Fruit fly (Drosophila melanogaster) whole organism, embryonic: ENCODE measurements around the gene DIP-alpha.
A peak's percentile ranks its signal among the peaks of the same experiment; 100 is the strongest.

Experiments used
- Awh ChIP-seq: fragments of 200-800 bp; sonication (Bioruptor generic); IDR thresholded peaks from 2 replicates; pipeline ENCODE4, ENCODE4 v1.3.6; 2022; ENCODE audit warnings: missing biosample characterization, missing genetic modification characterization
- CG11247 ChIP-seq: fragments of 200-800 bp; sonication (Bioruptor generic); IDR thresholded peaks from 2 replicates; pipeline ENCODE4 v1.3.6; 2022; ENCODE audit warnings: missing biosample characterization, missing genetic modification characterization
- CG11398 ChIP-seq: fragments of 200-800 bp; sonication (Bioruptor generic); optimal IDR thresholded peaks from 2 replicates; lab custom pipeline; 2016; ENCODE audit warnings: missing biosample characterization, missing genetic modification characterization
- CG12219 ChIP-seq: fragments of 200-800 bp; sonication (Bioruptor generic); optimal IDR thresholded peaks from 3 replicates; lab custom pipeline; 2018; ENCODE audit warnings: missing biosample characterization, mild to moderate bottlenecking, missing genetic modification characterization
- CG1529 ChIP-seq: fragments of 200-800 bp; sonication (Bioruptor generic); optimal IDR thresholded peaks from 3 replicates; lab custom pipeline; 2018; ENCODE audit warnings: missing biosample characterization, missing genetic modification characterization
- CG16813 ChIP-seq: fragments of 200-800 bp; sonication (Bioruptor generic); IDR thresholded peaks from 3 replicates; pipeline ENCODE4 v1.3.6; 2022; ENCODE audit warnings: missing biosample characterization, missing genetic modification characterization; ENCODE audit not compliant: partially characterized antibody
- CG17359 ChIP-seq: fragments of 200-800 bp; sonication (Bioruptor generic); optimal IDR thresholded peaks from 3 replicates; lab custom pipeline; 2018; ENCODE audit warnings: missing biosample characterization, mild to moderate bottlenecking, missing genetic modification characterization, moderate library complexity
- CG17802 ChIP-seq: fragments of 200-800 bp; sonication (Bioruptor generic); optimal IDR thresholded peaks from 2 replicates; lab custom pipeline; 2018; ENCODE audit warnings: missing biosample characterization, mild to moderate bottlenecking, missing genetic modification characterization, moderate library complexity
- CG1832 ChIP-seq: fragments of 200-800 bp; sonication (Bioruptor generic); optimal IDR thresholded peaks from 2 replicates; lab custom pipeline; 2017; ENCODE audit warnings: missing biosample characterization, mild to moderate bottlenecking, missing genetic modification characterization, inconsistent platforms
- CG18599 ChIP-seq: fragments of 200-800 bp; sonication (Bioruptor generic); optimal IDR thresholded peaks from 3 replicates; lab custom pipeline; 2017; ENCODE audit warnings: missing biosample characterization, missing genetic modification characterization, mild to moderate bottlenecking, moderate library complexity, missing genetic modification reagents
- CG2116 ChIP-seq: fragments of 200-800 bp; sonication (Bioruptor generic); optimal IDR thresholded peaks from 3 replicates; lab custom pipeline; 2018; ENCODE audit warnings: missing biosample characterization, mild to moderate bottlenecking, missing genetic modification characterization
- CG2678 ChIP-seq: fragments of 200-800 bp; sonication (Bioruptor generic); optimal IDR thresholded peaks from 3 replicates; lab custom pipeline; 2019; ENCODE audit warnings: missing biosample characterization, mild to moderate bottlenecking, missing genetic modification characterization, moderate library complexity
- CG2889 ChIP-seq: fragments of 200-800 bp; sonication (Bioruptor generic); IDR thresholded peaks from 3 replicates; pipeline ENCODE4 v1.3.6; 2022; ENCODE audit warnings: missing biosample characterization, missing genetic modification characterization
- CG30020 ChIP-seq: fragments of 200-800 bp; optimal IDR thresholded peaks from 2 replicates; lab custom pipeline; 2019; ENCODE audit warnings: missing biosample characterization, mild to moderate bottlenecking, missing genetic modification characterization, moderate library complexity
- CG33213 ChIP-seq: fragments of 200-800 bp; sonication (Bioruptor generic); optimal IDR thresholded peaks from 3 replicates; lab custom pipeline; 2016; ENCODE audit warnings: missing biosample characterization, missing genetic modification characterization
- CG4360 ChIP-seq: fragments of 200-800 bp; sonication (Bioruptor generic); IDR thresholded peaks from 2 replicates; pipeline ENCODE4 v1.3.6; 2022; ENCODE audit warnings: missing biosample characterization, missing genetic modification characterization
- CG43689 ChIP-seq: fragments of 200-800 bp; sonication (Bioruptor generic); IDR thresholded peaks from 2 replicates; pipeline ENCODE4 v1.3.6; 2022; ENCODE audit warnings: missing biosample characterization, missing genetic modification characterization
- CG4617 ChIP-seq: fragments of 200-800 bp; sonication (Bioruptor generic); optimal IDR thresholded peaks from 3 replicates; lab custom pipeline; 2016; ENCODE audit warnings: missing biosample characterization, missing genetic modification characterization, borderline replicate concordance
- CG6765 ChIP-seq: fragments of 200-800 bp; sonication (Bioruptor generic); optimal IDR thresholded peaks from 3 replicates; lab custom pipeline; 2017; ENCODE audit warnings: missing biosample characterization, mild to moderate bottlenecking, missing genetic modification characterization
- CG7839 ChIP-seq: fragments of 200-800 bp; sonication (Bioruptor generic); optimal IDR thresholded peaks from 3 replicates; lab custom pipeline; 2018; ENCODE audit warnings: missing biosample characterization, mild to moderate bottlenecking, missing genetic modification characterization, moderate library complexity
- CG7928 ChIP-seq: fragments of 200-800 bp; sonication (Bioruptor generic); optimal IDR thresholded peaks from 2 replicates; lab custom pipeline; 2017; ENCODE audit warnings: missing biosample characterization, mild to moderate bottlenecking, missing genetic modification characterization
- CG7963 ChIP-seq: fragments of 200-800 bp; sonication (Bioruptor generic); IDR thresholded peaks from 3 replicates; pipeline ENCODE4 v1.3.6; 2022; ENCODE audit warnings: missing biosample characterization, missing genetic modification characterization; ENCODE audit not compliant: partially characterized antibody
- CG9797 ChIP-seq: fragments of 200-800 bp; sonication (Bioruptor generic); optimal IDR thresholded peaks from 3 replicates; lab custom pipeline; 2018; ENCODE audit warnings: missing biosample characterization, mild to moderate bottlenecking, missing genetic modification characterization
- CG9817 ChIP-seq: fragments of 200-800 bp; sonication (Bioruptor generic); optimal IDR thresholded peaks from 2 replicates; lab custom pipeline; 2018; ENCODE audit warnings: missing biosample characterization, mild to moderate bottlenecking, missing genetic modification characterization, moderate library complexity
- D19B ChIP-seq: fragments of 200-800 bp; sonication (Bioruptor generic); optimal IDR thresholded peaks from 2 replicates; lab custom pipeline; 2017; ENCODE audit warnings: missing biosample characterization, mild to moderate bottlenecking, missing genetic modification characterization
- Dfd ChIP-seq, 2 experiments: fragments of >200 bp; optimal IDR thresholded peaks; 2 replicates each; lab custom pipeline; 2017; ENCODE audit warnings: missing biosample characterization in 2 of 2, missing genetic modification characterization in 2 of 2
- Doc2 ChIP-seq: fragments of 200-800 bp; sonication (Bioruptor generic); IDR thresholded peaks from 2 replicates; pipeline ENCODE4 v1.3.6; 2022; ENCODE audit warnings: missing biosample characterization, missing genetic modification characterization
- HHEX ChIP-seq: fragments of 200-800 bp; sonication (Bioruptor generic); optimal IDR thresholded peaks from 3 replicates; lab custom pipeline; 2017; ENCODE audit warnings: missing biosample characterization, mild to moderate bottlenecking, missing genetic modification characterization, missing genetic modification reagents
- MESR4 ChIP-seq: fragments of 200-800 bp; sonication (Bioruptor generic); optimal IDR thresholded peaks from 2 replicates; lab custom pipeline; 2018; ENCODE audit warnings: missing biosample characterization, mild to moderate bottlenecking, missing genetic modification characterization, moderate library complexity
- Meics ChIP-seq: fragments of 200-800 bp; sonication (Bioruptor generic); optimal IDR thresholded peaks from 2 replicates; lab custom pipeline; 2017; ENCODE audit warnings: missing biosample characterization, mild to moderate bottlenecking, missing genetic modification characterization
- NK7.1 ChIP-seq: fragments of 200-800 bp; sonication (Bioruptor generic); optimal IDR thresholded peaks from 3 replicates; lab custom pipeline; 2016; ENCODE audit warnings: missing biosample characterization, missing genetic modification characterization
- Neu2 ChIP-seq: fragments of 200-800 bp; sonication (Bioruptor generic); optimal IDR thresholded peaks from 3 replicates; lab custom pipeline; 2016; ENCODE audit warnings: missing biosample characterization, missing genetic modification characterization, borderline replicate concordance
- Opbp ChIP-seq: fragments of 200-800 bp; sonication (Bioruptor generic); IDR thresholded peaks from 3 replicates; pipeline ENCODE4 v1.3.6; 2022; ENCODE audit warnings: missing biosample characterization, missing genetic modification characterization; ENCODE audit not compliant: partially characterized antibody
- abd-A ChIP-seq: fragments of 200-800 bp; sonication (Bioruptor generic); optimal IDR thresholded peaks from 3 replicates; lab custom pipeline; 2019; ENCODE audit warnings: missing biosample characterization, mild to moderate bottlenecking, missing genetic modification characterization, moderate library complexity
- chn ChIP-seq: fragments of 200-800 bp; sonication (Bioruptor generic); optimal IDR thresholded peaks from 2 replicates; lab custom pipeline; 2016; ENCODE audit warnings: missing biosample characterization, missing genetic modification characterization
- crol ChIP-seq: fragments of 200-800 bp; sonication (Bioruptor generic); IDR thresholded peaks from 2 replicates; pipeline ENCODE4 v1.3.6; 2022; ENCODE audit warnings: missing biosample characterization, missing genetic modification characterization
- danr ChIP-seq: fragments of 200-800 bp; sonication (Bioruptor generic); IDR thresholded peaks from 2 replicates; pipeline ENCODE4 v1.3.6; 2022; ENCODE audit warnings: missing biosample characterization, missing genetic modification characterization
- disco-r ChIP-seq: fragments of 200-800 bp; sonication (Bioruptor generic); optimal IDR thresholded peaks from 2 replicates; lab custom pipeline; 2016; ENCODE audit warnings: missing biosample characterization, missing genetic modification characterization
- en ChIP-seq: fragments of 200-800 bp; sonication (Bioruptor generic); optimal IDR thresholded peaks from 2 replicates; lab custom pipeline; 2016; ENCODE audit warnings: missing biosample characterization, missing genetic modification characterization
- ewg ChIP-seq: fragments of 200-800 bp; sonication (Bioruptor generic); optimal IDR thresholded peaks from 3 replicates; lab custom pipeline; 2017; ENCODE audit warnings: mild to moderate bottlenecking, missing biosample characterization, missing genetic modification reagents, missing genetic modification characterization
- hb ChIP-seq: fragments of 200-800 bp; sonication (Bioruptor generic); IDR thresholded peaks from 3 replicates; pipeline ENCODE4 v1.3.6; 2022; ENCODE audit warnings: missing biosample characterization, missing genetic modification characterization; ENCODE audit not compliant: partially characterized antibody
- hth ChIP-seq: fragments of >200 bp; optimal IDR thresholded peaks from 2 replicates; lab custom pipeline; 2017; ENCODE audit warnings: inconsistent platforms
- inv ChIP-seq: fragments of 200-800 bp; sonication (Bioruptor generic); IDR thresholded peaks from 2 replicates; pipeline ENCODE4 v1.3.6; 2022; ENCODE audit warnings: missing biosample characterization, missing genetic modification characterization; ENCODE audit not compliant: partially characterized antibody
- lmd ChIP-seq: fragments of 200-800 bp; sonication (Bioruptor generic); IDR thresholded peaks from 2 replicates; pipeline ENCODE4 v1.3.6; 2022; ENCODE audit warnings: missing biosample characterization, missing genetic modification characterization
- nmo ChIP-seq: fragments of 200-800 bp; sonication (Bioruptor generic); optimal IDR thresholded peaks from 2 replicates; lab custom pipeline; 2018; ENCODE audit warnings: missing biosample characterization, mild to moderate bottlenecking, missing genetic modification characterization, moderate library complexity
- odd ChIP-seq: fragments of 200-800 bp; sonication (Bioruptor generic); optimal IDR thresholded peaks from 2 replicates; lab custom pipeline; 2017; ENCODE audit warnings: missing biosample characterization, mild to moderate bottlenecking, missing genetic modification characterization
- org-1 ChIP-seq: fragments of 200-800 bp; sonication (Bioruptor generic); optimal IDR thresholded peaks from 2 replicates; lab custom pipeline; 2017; ENCODE audit warnings: missing biosample characterization, missing genetic modification characterization
- ranshi ChIP-seq: fragments of 200-800 bp; sonication (Bioruptor generic); IDR thresholded peaks from 2 replicates; pipeline ENCODE4 v1.3.6; 2022; ENCODE audit warnings: missing biosample characterization, missing genetic modification characterization
- sens-2 ChIP-seq: fragments of 200-800 bp; sonication (Bioruptor generic); IDR thresholded peaks from 2 replicates; pipeline ENCODE4 v1.3.6; 2022; ENCODE audit warnings: missing biosample characterization, missing genetic modification characterization
- ttk ChIP-seq: fragments of 200-800 bp; sonication (Bioruptor generic); IDR thresholded peaks from 2 replicates; pipeline ENCODE4 v2.1.2; 2022; ENCODE audit warnings: missing biosample characterization, missing genetic modification characterization
- vvl ChIP-seq: fragments of 200-800 bp; sonication (Bioruptor generic); IDR thresholded peaks from 2 replicates; pipeline ENCODE4 v1.3.6; 2022; ENCODE audit warnings: missing biosample characterization, missing genetic modification characterization

DIP-alpha gene

DNA sequence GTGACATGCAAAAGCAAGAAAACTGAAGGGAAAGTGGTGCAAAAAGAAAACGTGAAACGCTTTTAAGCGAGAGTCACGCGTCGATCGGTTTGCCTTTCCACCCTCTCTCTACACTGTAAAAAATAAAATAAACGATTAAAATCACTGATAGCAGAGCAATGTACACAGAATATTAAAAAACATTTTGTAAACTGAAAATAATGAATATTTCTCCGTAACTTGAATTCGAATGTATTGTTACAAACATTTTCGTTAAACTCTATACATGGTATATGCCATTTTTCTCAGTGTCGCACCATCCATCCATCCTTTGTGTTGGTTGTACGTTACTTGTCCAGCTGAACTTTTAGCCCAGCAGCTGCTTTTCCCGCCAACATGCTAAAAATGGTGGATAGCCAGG lies 22.8 kb upstream of the DIP-alpha start (continued):
- TF ChIP-seq lmd (GFP tag; lab: Robert Waterston, UW) = no peak
- TF ChIP-seq hth (lab: Kevin White, UChicago) = no peak
- no peak for TF ChIP-seq CG1832 (GFP tag; lab: Kevin White, UChicago)
- peak; percentile 41 for TF ChIP-seq Meics
- no peak for TF ChIP-seq CG4617
- TF ChIP-seq CG1529 (GFP tag; lab: Kevin White, UChicago) = no peak
- no peak for TF ChIP-seq NK7.1
- TF ChIP-seq HHEX (GFP tag; lab: Kevin White, UChicago) = peak; percentile 21
- TF ChIP-seq CG6765 (GFP tag; lab: Kevin White, UChicago) = no peak
- TF ChIP-seq CG30020 (tag; lab: Kevin White, UChicago) = no peak
- no peak for TF ChIP-seq abd-A (tag; lab: Kevin White, UChicago)
- no peak for TF ChIP-seq sens-2 (GFP tag; lab: Robert Waterston, UW)
- no peak for TF ChIP-seq CG16813 (GFP tag; lab: Robert Waterston, UW)
- no peak for TF ChIP-seq Awh (GFP tag; lab: Robert Waterston, UW)
- TF ChIP-seq CG4360 (GFP tag; lab: Robert Waterston, UW) = no peak
- TF ChIP-seq CG17359 (tag; lab: Kevin White, UChicago) = peak; percentile 6
- TF ChIP-seq CG12219 = no peak
- TF ChIP-seq nmo (GFP tag; lab: Kevin White, UChicago) = peak; percentile 3
- TF ChIP-seq odd (GFP tag; lab: Kevin White, UChicago) = no peak
- no peak for TF ChIP-seq en
- no peak for TF ChIP-seq CG33213
- no peak for TF ChIP-seq CG43689
- no peak for TF ChIP-seq chn
- no peak for TF ChIP-seq Opbp (GFP tag; lab: Robert Waterston, UW)
- no peak for TF ChIP-seq Dfd (GFP tag; optimal IDR thresholded peaks at IDR 0.05; lab: Kevin White, UChicago)
- peak; percentile 51 for TF ChIP-seq CG2678
- TF ChIP-seq disco-r (GFP tag; lab: Kevin White, UChicago) = no peak
- TF ChIP-seq ranshi (GFP tag; lab: Robert Waterston, UW) = 0 out of 2 replicates have a peak, but pooled peaks have one; percentile 7
- no peak for TF ChIP-seq org-1
- no peak for TF ChIP-seq CG11398 (GFP tag; lab: Kevin White, UChicago)
- TF ChIP-seq ewg (GFP tag; lab: Kevin White, UChicago) = no peak
- TF ChIP-seq CG9797 (GFP tag; lab: Kevin White, UChicago) = no peak
- no peak for TF ChIP-seq danr (GFP tag; lab: Robert Waterston, UW)
- no peak for TF ChIP-seq CG11247 (GFP tag; lab: Robert Waterston, UW)
- no peak for TF ChIP-seq CG17802 (tag; lab: Kevin White, UChicago)
- TF ChIP-seq ttk = no peak
- TF ChIP-seq inv (GFP tag; lab: Robert Waterston, UW) = no peak
- no peak for TF ChIP-seq MESR4 (GFP tag; lab: Kevin White, UChicago)
- TF ChIP-seq hb = no peak
- TF ChIP-seq CG2116 (GFP tag; lab: Kevin White, UChicago) = no peak
- TF ChIP-seq CG7963 (GFP tag; lab: Robert Waterston, UW) = no peak
- TF ChIP-seq CG7839 (tag; lab: Kevin White, UChicago) = peak; percentile 34
- no peak for TF ChIP-seq Neu2 (GFP tag; lab: Kevin White, UChicago)
- TF ChIP-seq vvl (GFP tag; lab: Robert Waterston, UW) = no peak
- no peak for TF ChIP-seq CG2889 (GFP tag; lab: Robert Waterston, UW)
- TF ChIP-seq crol (GFP tag; lab: Robert Waterston, UW) = no peak
- peak; percentile 59 for TF ChIP-seq CG18599 (GFP tag; lab: Kevin White, UChicago)
- no peak for TF ChIP-seq CG9817 (tag; lab: Kevin White, UChicago)
- TF ChIP-seq D19B (GFP tag; lab: Kevin White, UChicago) = no peak
- TF ChIP-seq CG7928 (GFP tag; lab: Kevin White, UChicago) = no peak
- no peak for TF ChIP-seq Doc2 (GFP tag; lab: Robert Waterston, UW)
